Fruit fly (Drosophila melanogaster) Kc167 (cell line): Measurements from ENCODE around the gene Pfdn2.

Experiments
- Myc ChIP-seq: fragments of >200 bp; optimal IDR thresholded peaks from 2 replicates; lab custom pipeline; 2017; ENCODE audit warnings: missing external identifiers
- Sin3A ChIP-seq: fragments of >200 bp; optimal IDR thresholded peaks from 2 replicates; lab custom pipeline; 2018; ENCODE audit warnings: missing external identifiers
- h ChIP-seq: fragments of >200 bp; optimal IDR thresholded peaks from 3 replicates; lab custom pipeline; 2018; ENCODE audit warnings: missing external identifiers
- insv ChIP-seq: fragments of >200 bp; optimal IDR thresholded peaks from 3 replicates; lab custom pipeline; 2018; ENCODE audit warnings: missing external identifiers
- psq ChIP-seq: fragments of >200 bp; optimal IDR thresholded peaks from 2 replicates; lab custom pipeline; 2017; ENCODE audit warnings: missing external identifiers
- ttk ChIP-seq: sonication (Bioruptor generic); optimal IDR thresholded peaks from 2 replicates; lab custom pipeline; 2017; ENCODE audit warnings: missing external identifiers

DNA sequence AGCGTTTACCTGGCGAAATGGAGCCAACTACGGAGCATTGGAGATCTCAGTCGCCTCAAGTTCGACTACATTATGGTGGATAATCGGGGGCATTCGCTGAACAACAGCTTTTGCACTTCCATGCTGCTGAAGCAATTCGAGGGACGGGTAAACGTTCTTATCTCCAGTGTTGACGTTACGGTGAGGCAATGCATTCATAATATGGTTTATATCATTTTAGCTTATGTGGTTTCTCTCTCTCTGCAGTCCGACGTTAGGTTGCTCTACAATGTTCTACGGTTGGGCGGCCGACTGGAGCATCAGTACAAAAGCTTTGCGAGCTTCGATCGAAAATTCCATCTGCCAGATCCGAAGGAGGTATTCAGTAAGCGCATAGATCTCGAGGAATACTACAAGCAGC, 8.3 kb downstream of the Pfdn2 start:
- no peak for TF ChIP-seq Sin3A
- TF ChIP-seq psq (lab: Kevin White, UChicago): no peak
- no peak for TF ChIP-seq h
- TF ChIP-seq ttk (lab: Kevin White, UChicago): no peak
- no peak for TF ChIP-seq insv
- no peak for TF ChIP-seq Myc
